Fruit fly (Drosophila melanogaster): ENCODE data around the gene CG43249.

dm6 chr3L:16328207-16328891, 24.3 kb downstream of the CG43249 start, which contains the start of gene CG13058:
- TF ChIP-seq psq (optimal IDR thresholded peaks at IDR 0.05) (no peak), EcR (GFP tag; optimal IDR thresholded peaks at IDR 0.05) (no peak), CG8478 (optimal IDR thresholded peaks at IDR 0.05) (no peak), usp (GFP tag; optimal IDR thresholded peaks at IDR 0.05) (no peak)

Data from whole organism.